Fruit fly (Drosophila melanogaster) whole organism, embryonic: ENCODE results near the gene CG1532.

Experiments used
- B-H1 ChIP-seq: fragments of 200-800 bp; sonication (Bioruptor generic); IDR thresholded peaks from 3 replicates; pipeline ENCODE4 v1.3.6; 2022; ENCODE audit warnings: missing biosample characterization, missing genetic modification characterization
- Bteb2 ChIP-seq: fragments of 200-800 bp; sonication (Bioruptor generic); optimal IDR thresholded peaks from 2 replicates; lab custom pipeline; 2016; ENCODE audit warnings: missing biosample characterization, missing genetic modification characterization
- CG11456 ChIP-seq: fragments of 200-800 bp; sonication (Bioruptor generic); IDR thresholded peaks from 3 replicates; pipeline ENCODE4 v1.3.6; 2022; ENCODE audit warnings: missing biosample characterization, missing genetic modification characterization
- CG11504 ChIP-seq: fragments of 200-800 bp; sonication (Bioruptor generic); optimal IDR thresholded peaks from 3 replicates; lab custom pipeline; 2019; ENCODE audit warnings: missing biosample characterization, mild to moderate bottlenecking, missing genetic modification characterization, moderate library complexity
- CG12769 ChIP-seq: fragments of 200-800 bp; sonication (Bioruptor generic); optimal IDR thresholded peaks from 2 replicates; lab custom pipeline; 2019; ENCODE audit warnings: missing biosample characterization, mild to moderate bottlenecking, missing genetic modification characterization, moderate library complexity
- CG13287 ChIP-seq: fragments of 200-800 bp; sonication (Bioruptor generic); IDR thresholded peaks from 2 replicates; pipeline ENCODE4 v1.3.6; 2022; ENCODE audit warnings: missing biosample characterization, missing genetic modification characterization; ENCODE audit not compliant: partially characterized antibody
- CG13424 ChIP-seq: fragments of 200-800 bp; sonication (Bioruptor generic); optimal IDR thresholded peaks from 2 replicates; lab custom pipeline; 2019; ENCODE audit warnings: missing biosample characterization, mild to moderate bottlenecking, missing genetic modification characterization, moderate library complexity
- CG14014 ChIP-seq: fragments of 200-800 bp; sonication (Bioruptor generic); IDR thresholded peaks from 2 replicates; pipeline ENCODE4 v1.3.6; 2022; ENCODE audit warnings: missing biosample characterization, missing genetic modification characterization
- CG14050 ChIP-seq: fragments of 200-800 bp; sonication (Bioruptor generic); IDR thresholded peaks from 3 replicates; pipeline ENCODE4 v1.3.6; 2022; ENCODE audit warnings: missing biosample characterization, missing genetic modification characterization
- CG14965 ChIP-seq: fragments of 200-800 bp; sonication (Bioruptor generic); optimal IDR thresholded peaks from 2 replicates; lab custom pipeline; 2016; ENCODE audit warnings: missing biosample characterization, missing genetic modification characterization, borderline replicate concordance
- CG17385 ChIP-seq: fragments of 200-800 bp; sonication (Bioruptor generic); optimal IDR thresholded peaks from 3 replicates; lab custom pipeline; 2018; ENCODE audit warnings: missing biosample characterization, mild to moderate bottlenecking, missing genetic modification characterization
- CG17829 ChIP-seq: fragments of 200-800 bp; optimal IDR thresholded peaks from 2 replicates; lab custom pipeline; 2019; ENCODE audit warnings: missing biosample characterization, mild to moderate bottlenecking, missing genetic modification characterization, moderate library complexity
- CG1832 ChIP-seq: fragments of 200-800 bp; sonication (Bioruptor generic); optimal IDR thresholded peaks from 2 replicates; lab custom pipeline; 2017; ENCODE audit warnings: missing biosample characterization, mild to moderate bottlenecking, missing genetic modification characterization, inconsistent platforms
- CG2889 ChIP-seq: fragments of 200-800 bp; sonication (Bioruptor generic); IDR thresholded peaks from 3 replicates; pipeline ENCODE4 v1.3.6; 2022; ENCODE audit warnings: missing biosample characterization, missing genetic modification characterization
- CG33213 ChIP-seq: fragments of 200-800 bp; sonication (Bioruptor generic); optimal IDR thresholded peaks from 3 replicates; lab custom pipeline; 2016; ENCODE audit warnings: missing biosample characterization, missing genetic modification characterization
- CG33557 ChIP-seq: fragments of 200-800 bp; sonication (Bioruptor generic); optimal IDR thresholded peaks from 2 replicates; lab custom pipeline; 2019; ENCODE audit warnings: missing biosample characterization, mild to moderate bottlenecking, missing genetic modification characterization, moderate library complexity
- CG4617 ChIP-seq: fragments of 200-800 bp; sonication (Bioruptor generic); optimal IDR thresholded peaks from 3 replicates; lab custom pipeline; 2016; ENCODE audit warnings: missing biosample characterization, missing genetic modification characterization, borderline replicate concordance
- CG8388 ChIP-seq: fragments of 200-800 bp; sonication (Bioruptor generic); optimal IDR thresholded peaks from 2 replicates; lab custom pipeline; 2019; ENCODE audit warnings: missing biosample characterization, mild to moderate bottlenecking, missing genetic modification characterization, moderate library complexity
- CG8478 ChIP-seq: fragments of >200 bp; optimal IDR thresholded peaks from 2 replicates; lab custom pipeline; 2018
- CG8944 ChIP-seq: fragments of 200-800 bp; sonication (Bioruptor generic); optimal IDR thresholded peaks from 3 replicates; lab custom pipeline; 2016; ENCODE audit warnings: missing biosample characterization, missing genetic modification characterization
- CTCF ChIP-seq: fragments of 200-800 bp; sonication (Bioruptor generic); optimal IDR thresholded peaks from 2 replicates; lab custom pipeline; 2017; ENCODE audit warnings: missing biosample characterization, mild to moderate bottlenecking, missing genetic modification characterization, moderate library complexity
- Dref ChIP-seq: fragments of 200-800 bp; sonication (Bioruptor generic); IDR thresholded peaks from 2 replicates; pipeline ENCODE4 v1.3.6; 2022; ENCODE audit warnings: missing biosample characterization, missing genetic modification characterization
- Fer1 ChIP-seq: fragments of 200-800 bp; sonication (Bioruptor generic); optimal IDR thresholded peaks from 2 replicates; lab custom pipeline; 2017; ENCODE audit warnings: missing biosample characterization, mild to moderate bottlenecking, missing genetic modification characterization
- H15 ChIP-seq: fragments of 200-800 bp; sonication (Bioruptor generic); IDR thresholded peaks from 3 replicates; pipeline ENCODE4 v1.3.6; 2022; ENCODE audit warnings: missing biosample characterization, missing genetic modification characterization
- Jarid2 ChIP-seq: fragments of 200-800 bp; sonication (Bioruptor generic); optimal IDR thresholded peaks from 3 replicates; lab custom pipeline; 2017; ENCODE audit warnings: mild to moderate bottlenecking, missing biosample characterization, missing genetic modification reagents, missing genetic modification characterization
- Lpt ChIP-seq: fragments of >200 bp; optimal IDR thresholded peaks from 2 replicates; lab custom pipeline; 2018; ENCODE audit warnings: missing biosample characterization, missing genetic modification characterization
- Myb ChIP-seq: fragments of 200-800 bp; sonication (Bioruptor generic); optimal IDR thresholded peaks from 2 replicates; lab custom pipeline; 2016; ENCODE audit warnings: missing biosample characterization, missing genetic modification characterization
- NFAT ChIP-seq: fragments of 200-800 bp; sonication (Bioruptor generic); IDR thresholded peaks from 2 replicates; pipeline ENCODE4 v1.3.6; 2022; ENCODE audit warnings: missing biosample characterization, missing genetic modification characterization
- Sin3A ChIP-seq: fragments of >200 bp; optimal IDR thresholded peaks from 2 replicates; lab custom pipeline; 2018
- Sry-δ ChIP-seq: fragments of 200-800 bp; sonication (Bioruptor generic); optimal IDR thresholded peaks from 2 replicates; lab custom pipeline; 2016; ENCODE audit warnings: missing biosample characterization, missing genetic modification characterization
- Ssrp ChIP-seq: fragments of 200-800 bp; sonication (Bioruptor generic); optimal IDR thresholded peaks from 2 replicates; lab custom pipeline; 2018; ENCODE audit warnings: missing biosample characterization, mild to moderate bottlenecking, missing genetic modification characterization, moderate library complexity
- TFAM ChIP-seq: fragments of 200-800 bp; sonication (Bioruptor generic); optimal IDR thresholded peaks from 2 replicates; lab custom pipeline; 2017; ENCODE audit warnings: missing biosample characterization, missing genetic modification characterization, inconsistent platforms
- bbx ChIP-seq: fragments of 200-800 bp; sonication (Bioruptor generic); IDR thresholded peaks from 2 replicates; pipeline ENCODE4 v1.3.6; 2022; ENCODE audit warnings: missing biosample characterization, missing genetic modification characterization; ENCODE audit not compliant: partially characterized antibody
- corto ChIP-seq: fragments of 200-800 bp; sonication (Bioruptor generic); optimal IDR thresholded peaks from 2 replicates; lab custom pipeline; 2016; ENCODE audit warnings: missing biosample characterization, mild to moderate bottlenecking, missing genetic modification characterization, moderate library complexity
- crc ChIP-seq: fragments of 200-800 bp; sonication (Bioruptor generic); optimal IDR thresholded peaks from 2 replicates; lab custom pipeline; 2016; ENCODE audit warnings: missing biosample characterization, missing genetic modification characterization
- crp ChIP-seq, 2 experiments: fragments of 200-800 bp; sonication (Bioruptor generic); optimal IDR thresholded peaks; 2 replicates in 1 of 2; 3 replicates in 1 of 2; lab custom pipeline; 2017; ENCODE audit warnings: missing biosample characterization in 2 of 2, missing genetic modification characterization in 2 of 2, mild to moderate bottlenecking in 1 of 2, moderate library complexity in 1 of 2
- gfzf ChIP-seq: fragments of 200-800 bp; sonication (Bioruptor generic); optimal IDR thresholded peaks from 2 replicates; lab custom pipeline; 2016; ENCODE audit warnings: missing biosample characterization, mild to moderate bottlenecking, missing genetic modification characterization, moderate library complexity
- grn ChIP-seq: fragments of 200-800 bp; sonication (Bioruptor generic); optimal IDR thresholded peaks from 3 replicates; lab custom pipeline; 2017; ENCODE audit warnings: missing biosample characterization, missing genetic modification characterization
- hkb ChIP-seq, 2 experiments: fragments of 200-800 bp in 1 of 2; fragments of >200 bp in 1 of 2; sonication (Bioruptor generic) in 1 of 2; IDR thresholded peaks in 1 of 2; optimal IDR thresholded peaks in 1 of 2; 2 replicates each; pipeline versions ENCODE4 v1.3.6 to Lab custom; 2017 to 2022; ENCODE audit warnings: missing biosample characterization in 1 of 2, missing genetic modification characterization in 1 of 2
- inv ChIP-seq: fragments of 200-800 bp; sonication (Bioruptor generic); IDR thresholded peaks from 2 replicates; pipeline ENCODE4 v1.3.6; 2022; ENCODE audit warnings: missing biosample characterization, missing genetic modification characterization; ENCODE audit not compliant: partially characterized antibody
- jigr1 ChIP-seq: fragments of 200-800 bp; sonication (Bioruptor generic); IDR thresholded peaks from 3 replicates; pipeline ENCODE4 v1.3.6; 2022; ENCODE audit warnings: missing biosample characterization, missing genetic modification characterization
- ken ChIP-seq: fragments of 200-800 bp; sonication (Bioruptor generic); IDR thresholded peaks from 3 replicates; pipeline ENCODE4 v1.3.6; 2022; ENCODE audit warnings: missing biosample characterization, missing genetic modification characterization
- otp ChIP-seq: fragments of 200-800 bp; sonication (Bioruptor generic); IDR thresholded peaks from 3 replicates; pipeline ENCODE4, ENCODE4 v1.3.6; 2022; ENCODE audit warnings: missing biosample characterization, missing genetic modification characterization
- p53 ChIP-seq: fragments of 200-800 bp; sonication (Bioruptor generic); optimal IDR thresholded peaks from 2 replicates; lab custom pipeline; 2016; ENCODE audit warnings: missing biosample characterization, missing genetic modification characterization
- pita ChIP-seq: fragments of 200-800 bp; sonication (Bioruptor generic); optimal IDR thresholded peaks from 2 replicates; lab custom pipeline; 2017; ENCODE audit warnings: missing biosample characterization, mild to moderate bottlenecking, missing genetic modification characterization
- psq ChIP-seq: fragments of 200-800 bp; sonication (Bioruptor generic); optimal IDR thresholded peaks from 2 replicates; lab custom pipeline; 2017; ENCODE audit warnings: missing biosample characterization, missing genetic modification characterization
- pzg ChIP-seq: fragments of 200-800 bp; sonication (Bioruptor generic); optimal IDR thresholded peaks from 3 replicates; lab custom pipeline; 2018; ENCODE audit warnings: missing biosample characterization, mild to moderate bottlenecking, missing genetic modification characterization, moderate library complexity
- sima ChIP-seq: fragments of 200-800 bp; sonication (Bioruptor generic); optimal IDR thresholded peaks from 2 replicates; lab custom pipeline; 2016; ENCODE audit warnings: missing biosample characterization, missing genetic modification characterization
- sr ChIP-seq: fragments of 200-800 bp; sonication (Bioruptor generic); IDR thresholded peaks from 3 replicates; pipeline ENCODE4 v1.3.6; 2022; ENCODE audit warnings: missing biosample characterization, missing genetic modification characterization
- ssp ChIP-seq: fragments of 200-800 bp; sonication (Bioruptor generic); IDR thresholded peaks from 2 replicates; pipeline ENCODE4 v1.3.6; 2022; ENCODE audit warnings: missing biosample characterization, missing genetic modification characterization
- sug ChIP-seq: fragments of 200-800 bp; optimal IDR thresholded peaks from 2 replicates; lab custom pipeline; 2019; ENCODE audit warnings: missing biosample characterization, mild to moderate bottlenecking, missing genetic modification characterization, moderate library complexity
- ttk ChIP-seq: fragments of 200-800 bp; sonication (Bioruptor generic); IDR thresholded peaks from 2 replicates; pipeline ENCODE4 v2.1.2; 2022; ENCODE audit warnings: missing biosample characterization, missing genetic modification characterization
- wdn ChIP-seq: fragments of 200-800 bp; sonication (Bioruptor generic); IDR thresholded peaks from 2 replicates; pipeline ENCODE4 v1.3.6; 2022; ENCODE audit warnings: missing biosample characterization, missing genetic modification characterization

The CG1532 gene

dm6 chrX:21060579-21060978, 32.4 kb upstream of the CG1532 start (continued):
- TF ChIP-seq gfzf (GFP tag; lab: Kevin White, UChicago) (peak; percentile 51), CG2889 (GFP tag; lab: Robert Waterston, UW) (no peak), hkb (optimal IDR thresholded peaks at IDR 0.05; lab: Kevin White, UChicago) (peak; percentile 21), hkb (GFP tag; IDR thresholded peaks at IDR 0.05; lab: Robert Waterston, UW) (no peak), Myb (GFP tag; lab: Kevin White, UChicago) (peak; percentile 72), CG13424 (tag; lab: Kevin White, UChicago) (no peak), Sry-δ (GFP tag; lab: Kevin White, UChicago) (peak; percentile 40), CG12769 (tag; lab: Kevin White, UChicago) (peak; percentile 17), CG11504 (tag; lab: Kevin White, UChicago) (peak; percentile 34), Fer1 (GFP tag; lab: Kevin White, UChicago) (no peak), CG8944 (no peak), Bteb2 (GFP tag; lab: Kevin White, UChicago) (no peak), TFAM (no peak), CG14014 (GFP tag; lab: Robert Waterston, UW) (no peak), CG1832 (GFP tag; lab: Kevin White, UChicago) (no peak), ttk (GFP tag; lab: Robert Waterston, UW) (no peak), CG14050 (GFP tag; lab: Robert Waterston, UW) (no peak), psq (GFP tag; lab: Kevin White, UChicago) (peak; percentile 57), grn (GFP tag; lab: Kevin White, UChicago) (no peak), H15 (GFP tag; lab: Robert Waterston, UW) (no peak), CG8478 (lab: Kevin White, UChicago) (peak; percentile 61), pita (GFP tag; lab: Kevin White, UChicago) (peak; percentile 67), CG4617 (GFP tag; lab: Kevin White, UChicago) (no peak), crp (GFP tag; optimal IDR thresholded peaks at IDR 0.05; lab: Kevin White, UChicago) (no peak), p53 (GFP tag; lab: Kevin White, UChicago) (no peak), otp (GFP tag; lab: Robert Waterston, UW) (no peak), pzg (GFP tag; lab: Kevin White, UChicago) (peak; percentile 28), Lpt (no peak), B-H1 (GFP tag; lab: Robert Waterston, UW) (no peak), CG17385 (GFP tag; lab: Kevin White, UChicago) (no peak), ssp (GFP tag; lab: Robert Waterston, UW) (no peak), ken (GFP tag; lab: Robert Waterston, UW) (no peak), CG14965 (GFP tag; lab: Kevin White, UChicago) (no peak), CG33557 (GFP tag; lab: Kevin White, UChicago) (no peak), Ssrp (no peak), bbx (no peak), Dref (no peak), sima (no peak), sr (GFP tag; lab: Robert Waterston, UW) (no peak), CG13287 (GFP tag; lab: Robert Waterston, UW) (peak; percentile 22; the same call in 1 of the 2 replicates), CG33213 (no peak), CG8388 (GFP tag; lab: Kevin White, UChicago) (no peak), Jarid2 (no peak), Sin3A (no peak), crc (no peak), CG17829 (tag; lab: Kevin White, UChicago) (peak; percentile 8), sug (peak; percentile 10), wdn (no peak), inv (GFP tag; lab: Robert Waterston, UW) (no peak), CG11456 (no peak), corto (GFP tag; lab: Kevin White, UChicago) (no peak), jigr1 (GFP tag; lab: Robert Waterston, UW) (no peak), NFAT (GFP tag; lab: Robert Waterston, UW) (no peak), CTCF (GFP tag; lab: Kevin White, UChicago) (peak; percentile 83)
